Worm (Caenorhabditis elegans): Measurements from ENCODE around the gene tat-3.

Gene tat-3

ce11 chrIII:10747620-10748479, 17.3 kb upstream of the tat-3 start, which contains the start of the genes ran-1 and dkc-1:
ran-1 (minus strand) TSS chrIII:10747728.
dkc-1 (plus strand) TSS chrIII:10748429.
- no peak for TF ChIP-seq ets-4 (tag; optimal IDR thresholded peaks at IDR 0.05)
- no peak for TF ChIP-seq che-1 (tag; optimal IDR thresholded peaks at IDR 0.05)
- no peak for TF ChIP-seq elt-4 (tag; optimal IDR thresholded peaks at IDR 0.05)
- peak; percentile 75 for TF ChIP-seq ceh-48 (tag; optimal IDR thresholded peaks at IDR 0.05)
- TF ChIP-seq mec-3 (tag; optimal IDR thresholded peaks at IDR 0.05; ENCODE audit: borderline replicate concordance), result no peak
- no peak for TF ChIP-seq sdc-2 (tag; optimal IDR thresholded peaks at IDR 0.05)
- no peak for TF ChIP-seq hlh-8 (tag; optimal IDR thresholded peaks at IDR 0.05)
- TF ChIP-seq tbx-2 (tag; optimal IDR thresholded peaks at IDR 0.05), result peak; percentile 9
- no peak for TF ChIP-seq K02D7.2 (tag; optimal IDR thresholded peaks at IDR 0.05)
- TF ChIP-seq hlh-30 (tag; optimal IDR thresholded peaks at IDR 0.05; ENCODE audit: insufficient read depth), result peak; percentile 49
- TF ChIP-seq pag-3 (tag; optimal IDR thresholded peaks at IDR 0.05; ENCODE audit: borderline replicate concordance), result no peak
- peak; percentile 92 for TF ChIP-seq nfya-1 (tag; optimal IDR thresholded peaks at IDR 0.05)
- peak; percentile 8 for TF ChIP-seq ceh-34 (tag; optimal IDR thresholded peaks at IDR 0.05)
- TF ChIP-seq unc-3 (GFP tag; conservative IDR thresholded peaks at IDR 0.05), result no peak
- TF ChIP-seq unc-3 (tag; optimal IDR thresholded peaks at IDR 0.05), result no peak
- TF ChIP-seq lin-11 (tag; optimal IDR thresholded peaks at IDR 0.05), result no peak
- TF ChIP-seq eyg-1 (tag; optimal IDR thresholded peaks at IDR 0.05), result no peak
- no peak for TF ChIP-seq T23F11.4 (GFP tag; optimal IDR thresholded peaks at IDR 0.05)
- TF ChIP-seq odd-2 (tag; optimal IDR thresholded peaks at IDR 0.05), result no peak
- TF ChIP-seq dmd-4 (tag; optimal IDR thresholded peaks at IDR 0.05; ENCODE audit: borderline replicate concordance), result no peak
- peak; percentile 27 for TF ChIP-seq unc-42 (tag; optimal IDR thresholded peaks at IDR 0.05)
- no peak for TF ChIP-seq ceh-6 (GFP tag; optimal IDR thresholded peaks at IDR 0.05)
- TF ChIP-seq ceh-2 (tag; optimal IDR thresholded peaks at IDR 0.05), result no peak
- TF ChIP-seq hlh-6 (tag; optimal IDR thresholded peaks at IDR 0.05), result no peak
- TF ChIP-seq dve-1 (tag; optimal IDR thresholded peaks at IDR 0.05), result peak; percentile 49
- peak; percentile 54 for TF ChIP-seq ceh-18 (tag; optimal IDR thresholded peaks at IDR 0.05)
- TF ChIP-seq hlh-13 (GFP tag; optimal IDR thresholded peaks at IDR 0.05), result no peak
- TF ChIP-seq C38D4.7 (GFP tag; optimal IDR thresholded peaks at IDR 0.05), result no peak
- no peak for TF ChIP-seq ahr-1 (tag; optimal IDR thresholded peaks at IDR 0.05)
- no peak for TF ChIP-seq nhr-11 (tag; optimal IDR thresholded peaks at IDR 0.05)
- no peak for TF ChIP-seq F13H6.1 (tag; optimal IDR thresholded peaks at IDR 0.05)
- TF ChIP-seq pha-4 (tag; optimal IDR thresholded peaks at IDR 0.05), result no peak
- no peak for TF ChIP-seq K09A11.1 (tag; optimal IDR thresholded peaks at IDR 0.05; ENCODE audit: insufficient read depth)
- TF ChIP-seq sox-2 (GFP tag; IDR thresholded peaks at IDR 0.05), result no peak
- TF ChIP-seq rnt-1 (tag; optimal IDR thresholded peaks at IDR 0.05), result peak; percentile 2
- no peak for TF ChIP-seq syd-9 (tag; optimal IDR thresholded peaks at IDR 0.05)
- peak; percentile 18 for TF ChIP-seq elt-2 (tag; optimal IDR thresholded peaks at IDR 0.05)
- peak; percentile 78 for TF ChIP-seq unc-55 (GFP tag; optimal IDR thresholded peaks at IDR 0.05)
- no peak for TF ChIP-seq lim-6 (tag; optimal IDR thresholded peaks at IDR 0.05)
- peak; percentile 49 for TF ChIP-seq ceh-31 (tag; optimal IDR thresholded peaks at IDR 0.05)

ce11 chrIII:10746406-10746807, 15.9 kb upstream of the tat-3 start:
- TF ChIP-seq hlh-13 (GFP tag; optimal IDR thresholded peaks at IDR 0.05) (no peak), lim-6 (tag; optimal IDR thresholded peaks at IDR 0.05) (no peak), hlh-8 (tag; optimal IDR thresholded peaks at IDR 0.05) (no peak), pha-2 (tag; optimal IDR thresholded peaks at IDR 0.05) (no peak), zip-5 (tag; optimal IDR thresholded peaks at IDR 0.05) (no peak), sdc-2 (tag; optimal IDR thresholded peaks at IDR 0.05) (no peak), tbx-7 (tag; optimal IDR thresholded peaks at IDR 0.05) (no peak), tbx-2 (tag; optimal IDR thresholded peaks at IDR 0.05) (no peak), K09A11.1 (tag; optimal IDR thresholded peaks at IDR 0.05; ENCODE audit: insufficient read depth) (no peak), pax-1 (tag; optimal IDR thresholded peaks at IDR 0.05) (no peak), ceh-24 (tag; optimal IDR thresholded peaks at IDR 0.05) (no peak), ceh-45 (GFP tag; IDR thresholded peaks at IDR 0.05) (no peak), hlh-30 (tag; optimal IDR thresholded peaks at IDR 0.05; ENCODE audit: insufficient read depth) (no peak), ceh-31 (tag; optimal IDR thresholded peaks at IDR 0.05) (no peak)
